Fruit fly (Drosophila melanogaster) whole organism, embryonic: ENCODE results near the gene B-H1.

ENCODE experiments used
- CG13123 ChIP-seq: fragments of 200-800 bp; sonication (Bioruptor generic); optimal IDR thresholded peaks from 2 replicates; lab custom pipeline; 2016; ENCODE audit warnings: missing biosample characterization, missing genetic modification characterization
- CG15011 ChIP-seq: fragments of 200-800 bp; sonication (Bioruptor generic); optimal IDR thresholded peaks from 3 replicates; lab custom pipeline; 2018; ENCODE audit warnings: missing biosample characterization, mild to moderate bottlenecking, missing genetic modification characterization
- CG15479 ChIP-seq: fragments of 200-800 bp; sonication (Bioruptor generic); optimal IDR thresholded peaks from 3 replicates; lab custom pipeline; 2019; ENCODE audit warnings: missing biosample characterization, mild to moderate bottlenecking, missing genetic modification characterization, moderate library complexity
- CG17612 ChIP-seq: fragments of 200-800 bp; sonication (Bioruptor generic); IDR thresholded peaks from 2 replicates; pipeline ENCODE4 v1.3.6; 2022; ENCODE audit warnings: missing biosample characterization, missing genetic modification characterization
- CG3163 ChIP-seq: fragments of 200-800 bp; sonication (Bioruptor generic); optimal IDR thresholded peaks from 3 replicates; lab custom pipeline; 2016; ENCODE audit warnings: missing biosample characterization, missing genetic modification characterization
- Fer1 ChIP-seq: fragments of 200-800 bp; sonication (Bioruptor generic); optimal IDR thresholded peaks from 2 replicates; lab custom pipeline; 2017; ENCODE audit warnings: missing biosample characterization, mild to moderate bottlenecking, missing genetic modification characterization
- HHEX ChIP-seq: fragments of 200-800 bp; sonication (Bioruptor generic); optimal IDR thresholded peaks from 3 replicates; lab custom pipeline; 2017; ENCODE audit warnings: missing biosample characterization, mild to moderate bottlenecking, missing genetic modification characterization, missing genetic modification reagents
- Mes4 ChIP-seq: fragments of 200-800 bp; sonication (Bioruptor generic); optimal IDR thresholded peaks from 2 replicates; lab custom pipeline; 2016; ENCODE audit warnings: missing biosample characterization, missing genetic modification characterization
- NFAT ChIP-seq: fragments of 200-800 bp; sonication (Bioruptor generic); IDR thresholded peaks from 2 replicates; pipeline ENCODE4 v1.3.6; 2022; ENCODE audit warnings: missing biosample characterization, missing genetic modification characterization
- Sry-δ ChIP-seq: fragments of 200-800 bp; sonication (Bioruptor generic); optimal IDR thresholded peaks from 2 replicates; lab custom pipeline; 2016; ENCODE audit warnings: missing biosample characterization, missing genetic modification characterization
- bigmax ChIP-seq: fragments of 200-800 bp; sonication (Bioruptor generic); optimal IDR thresholded peaks from 2 replicates; lab custom pipeline; 2018; ENCODE audit warnings: missing biosample characterization, mild to moderate bottlenecking, missing genetic modification characterization
- dan ChIP-seq: fragments of 200-800 bp; sonication (Bioruptor generic); IDR thresholded peaks from 2 replicates; pipeline ENCODE4 v1.3.6; 2022; ENCODE audit warnings: missing biosample characterization, missing genetic modification characterization
- rib ChIP-seq: fragments of 200-800 bp; sonication (Bioruptor generic); IDR thresholded peaks from 2 replicates; pipeline ENCODE4 v1.3.6; 2022; ENCODE audit warnings: missing biosample characterization, missing genetic modification characterization
- zf30C ChIP-seq: fragments of 200-800 bp; sonication (Bioruptor generic); optimal IDR thresholded peaks from 3 replicates; lab custom pipeline; 2018; ENCODE audit warnings: missing biosample characterization, mild to moderate bottlenecking, missing genetic modification characterization

- TF ChIP-seq CG3163 (GFP tag; lab: Kevin White, UChicago) = no peak
- no peak for TF ChIP-seq Mes4
- no peak for TF ChIP-seq CG15479 (GFP tag; lab: Kevin White, UChicago)
- no peak for TF ChIP-seq HHEX (GFP tag; lab: Kevin White, UChicago)
- no peak for TF ChIP-seq rib (GFP tag; lab: Robert Waterston, UW)
- TF ChIP-seq dan (GFP tag; lab: Robert Waterston, UW) = no peak
- no peak for TF ChIP-seq Fer1
- TF ChIP-seq NFAT (GFP tag; lab: Robert Waterston, UW) = no peak
- TF ChIP-seq zf30C (GFP tag; lab: Kevin White, UChicago) = no peak
- no peak for TF ChIP-seq CG13123
- TF ChIP-seq CG17612 (GFP tag; lab: Robert Waterston, UW) = no peak
- no peak for TF ChIP-seq bigmax (GFP tag; lab: Kevin White, UChicago)
- TF ChIP-seq Sry-δ (GFP tag; lab: Kevin White, UChicago) = no peak
- TF ChIP-seq CG15011 = no peak
Measured at dm6 chrX:17355732-17356131, 41.5 kb upstream of the B-H1 start.
